Fruit fly (Drosophila melanogaster) whole organism, embryonic: ENCODE data around the gene CG33235.

Experiments used
- Abd-B ChIP-seq: fragments of 200-800 bp; sonication (Bioruptor generic); optimal IDR thresholded peaks from 2 replicates; lab custom pipeline; 2018; ENCODE audit warnings: missing biosample characterization, mild to moderate bottlenecking, missing genetic modification characterization, moderate library complexity
- CG11398 ChIP-seq: fragments of 200-800 bp; sonication (Bioruptor generic); optimal IDR thresholded peaks from 2 replicates; lab custom pipeline; 2016; ENCODE audit warnings: missing biosample characterization, missing genetic modification characterization
- CG12219 ChIP-seq: fragments of 200-800 bp; sonication (Bioruptor generic); optimal IDR thresholded peaks from 3 replicates; lab custom pipeline; 2018; ENCODE audit warnings: missing biosample characterization, mild to moderate bottlenecking, missing genetic modification characterization
- CG14441 ChIP-seq: fragments of 200-800 bp; sonication (Bioruptor generic); IDR thresholded peaks from 2 replicates; pipeline ENCODE4 v1.3.6; 2022; ENCODE audit warnings: missing biosample characterization, missing genetic modification characterization
- CG15601 ChIP-seq: fragments of 200-800 bp; sonication (Bioruptor generic); optimal IDR thresholded peaks from 3 replicates; lab custom pipeline; 2019; ENCODE audit warnings: missing biosample characterization, mild to moderate bottlenecking, missing genetic modification characterization, moderate library complexity
- CG1647 ChIP-seq: fragments of 200-800 bp; sonication (Bioruptor generic); optimal IDR thresholded peaks from 3 replicates; lab custom pipeline; 2016; ENCODE audit warnings: missing biosample characterization, missing genetic modification characterization
- CG16779 ChIP-seq: fragments of 200-800 bp; sonication (Bioruptor generic); IDR thresholded peaks from 2 replicates; pipeline ENCODE4 v1.3.6; 2022; ENCODE audit warnings: missing biosample characterization, missing genetic modification characterization
- CG18599 ChIP-seq: fragments of 200-800 bp; sonication (Bioruptor generic); optimal IDR thresholded peaks from 3 replicates; lab custom pipeline; 2017; ENCODE audit warnings: missing biosample characterization, missing genetic modification characterization, mild to moderate bottlenecking, moderate library complexity, missing genetic modification reagents
- CG18764 ChIP-seq: fragments of 200-800 bp; sonication (Bioruptor generic); optimal IDR thresholded peaks from 3 replicates; lab custom pipeline; 2016; ENCODE audit warnings: missing biosample characterization, missing genetic modification characterization
- CG2116 ChIP-seq: fragments of 200-800 bp; sonication (Bioruptor generic); optimal IDR thresholded peaks from 3 replicates; lab custom pipeline; 2018; ENCODE audit warnings: missing biosample characterization, mild to moderate bottlenecking, missing genetic modification characterization
- CG2120 ChIP-seq: fragments of 200-800 bp; sonication (Bioruptor generic); optimal IDR thresholded peaks from 3 replicates; lab custom pipeline; 2016; ENCODE audit warnings: missing biosample characterization, missing genetic modification characterization
- CG2202 ChIP-seq: fragments of 200-800 bp; sonication (Bioruptor generic); optimal IDR thresholded peaks from 2 replicates; lab custom pipeline; 2018; ENCODE audit warnings: missing biosample characterization, mild to moderate bottlenecking, missing genetic modification characterization
- CG31441 ChIP-seq: fragments of 200-800 bp; sonication (Bioruptor generic); IDR thresholded peaks from 2 replicates; pipeline ENCODE4 v1.3.6; 2022; ENCODE audit warnings: missing biosample characterization, missing genetic modification characterization
- CG32532 ChIP-seq: fragments of 200-800 bp; sonication (Bioruptor generic); IDR thresholded peaks from 2 replicates; pipeline ENCODE4 v1.3.6; 2022; ENCODE audit warnings: missing biosample characterization, missing genetic modification characterization
- CG43689 ChIP-seq: fragments of 200-800 bp; sonication (Bioruptor generic); IDR thresholded peaks from 2 replicates; pipeline ENCODE4 v1.3.6; 2022; ENCODE audit warnings: missing biosample characterization, missing genetic modification characterization
- CG8089 ChIP-seq: fragments of 200-800 bp; sonication (Bioruptor generic); optimal IDR thresholded peaks from 3 replicates; lab custom pipeline; 2016; ENCODE audit warnings: missing biosample characterization, missing genetic modification characterization
- CG8281 ChIP-seq: fragments of 200-800 bp; sonication (Bioruptor generic); optimal IDR thresholded peaks from 2 replicates; lab custom pipeline; 2018; ENCODE audit warnings: missing biosample characterization, mild to moderate bottlenecking, missing genetic modification characterization, moderate library complexity
- CkIIα-i1 ChIP-seq: fragments of 200-800 bp; sonication (Bioruptor generic); IDR thresholded peaks from 2 replicates; pipeline ENCODE4 v1.3.6; 2022; ENCODE audit warnings: missing biosample characterization, missing genetic modification characterization
- Dp ChIP-seq: fragments of 200-800 bp; sonication (Bioruptor generic); optimal IDR thresholded peaks from 2 replicates; lab custom pipeline; 2018; ENCODE audit warnings: missing biosample characterization, mild to moderate bottlenecking, missing genetic modification characterization, moderate library complexity
- Fer1 ChIP-seq: fragments of 200-800 bp; sonication (Bioruptor generic); optimal IDR thresholded peaks from 2 replicates; lab custom pipeline; 2017; ENCODE audit warnings: missing biosample characterization, mild to moderate bottlenecking, missing genetic modification characterization
- Hsf ChIP-seq: fragments of 200-800 bp; sonication (Bioruptor generic); optimal IDR thresholded peaks from 3 replicates; lab custom pipeline; 2016; ENCODE audit warnings: missing biosample characterization, missing genetic modification characterization
- Mad ChIP-seq: fragments of 200-800 bp; sonication (Bioruptor generic); optimal IDR thresholded peaks from 2 replicates; lab custom pipeline; 2016; ENCODE audit warnings: missing biosample characterization, missing genetic modification characterization
- Rx ChIP-seq: fragments of 200-800 bp; sonication (Bioruptor generic); IDR thresholded peaks from 2 replicates; pipeline ENCODE4 v1.3.6; 2022; ENCODE audit warnings: missing biosample characterization, missing genetic modification characterization
- Sry-δ ChIP-seq: fragments of 200-800 bp; sonication (Bioruptor generic); optimal IDR thresholded peaks from 2 replicates; lab custom pipeline; 2016; ENCODE audit warnings: missing biosample characterization, missing genetic modification characterization
- Trl ChIP-seq, 3 experiments: fragments of >200 bp in 2 of 3; fragments of 200-800 bp in 1 of 3; sonication (Bioruptor generic) in 1 of 3; optimal IDR thresholded peaks; 2 replicates in 1 of 3; 3 replicates in 2 of 3; lab custom pipeline; 2016 to 2017; ENCODE audit warnings: missing biosample characterization in 1 of 3, missing genetic modification characterization in 1 of 3
- az2 ChIP-seq: fragments of 200-800 bp; sonication (Bioruptor generic); optimal IDR thresholded peaks from 3 replicates; lab custom pipeline; 2016; ENCODE audit warnings: missing biosample characterization, missing genetic modification characterization
- bbx ChIP-seq: fragments of 200-800 bp; sonication (Bioruptor generic); IDR thresholded peaks from 2 replicates; pipeline ENCODE4 v1.3.6; 2022; ENCODE audit warnings: missing biosample characterization, missing genetic modification characterization; ENCODE audit not compliant: partially characterized antibody
- cg ChIP-seq: fragments of 200-800 bp; sonication (Bioruptor generic); optimal IDR thresholded peaks from 3 replicates; lab custom pipeline; 2019; ENCODE audit warnings: missing biosample characterization, mild to moderate bottlenecking, missing genetic modification characterization, moderate library complexity
- cwo ChIP-seq: fragments of 200-800 bp; sonication (Bioruptor generic); optimal IDR thresholded peaks from 3 replicates; lab custom pipeline; 2017; ENCODE audit warnings: missing biosample characterization, missing genetic modification characterization, mild to moderate bottlenecking, moderate library complexity, missing genetic modification reagents
- dati ChIP-seq: fragments of 200-800 bp; sonication (Bioruptor generic); IDR thresholded peaks from 2 replicates; pipeline ENCODE4 v1.3.6; 2022; ENCODE audit warnings: missing biosample characterization, missing genetic modification characterization
- dpn ChIP-seq, 2 experiments: fragments of 200-800 bp; sonication (Bioruptor generic); optimal IDR thresholded peaks; 3 replicates each; lab custom pipeline; 2016; ENCODE audit warnings: missing biosample characterization in 2 of 2, missing genetic modification characterization in 2 of 2
- esg ChIP-seq: fragments of 200-800 bp; sonication (Bioruptor generic); conservative IDR thresholded peaks from 2 replicates; pipeline ENCODE4 v1.3.6; 2022; ENCODE audit warnings: missing biosample characterization, missing genetic modification characterization
- eyg ChIP-seq: fragments of 200-800 bp; sonication (Bioruptor generic); optimal IDR thresholded peaks from 3 replicates; lab custom pipeline; 2016; ENCODE audit warnings: missing biosample characterization, missing genetic modification characterization
- gcm ChIP-seq: fragments of 200-800 bp; sonication (Bioruptor generic); optimal IDR thresholded peaks from 2 replicates; lab custom pipeline; 2019; ENCODE audit warnings: missing biosample characterization, mild to moderate bottlenecking, missing genetic modification characterization, moderate library complexity
- gem ChIP-seq: fragments of 200-800 bp; sonication (Bioruptor generic); optimal IDR thresholded peaks from 2 replicates; lab custom pipeline; 2019; ENCODE audit warnings: missing biosample characterization, mild to moderate bottlenecking, missing genetic modification characterization, moderate library complexity
- grau ChIP-seq: fragments of 200-800 bp; optimal IDR thresholded peaks from 3 replicates; lab custom pipeline; 2019; ENCODE audit warnings: missing biosample characterization, mild to moderate bottlenecking, missing genetic modification characterization, moderate library complexity
- gsb-n ChIP-seq: fragments of 200-800 bp; sonication (Bioruptor generic); optimal IDR thresholded peaks from 3 replicates; lab custom pipeline; 2018; ENCODE audit warnings: missing biosample characterization, mild to moderate bottlenecking, missing genetic modification characterization
- ham ChIP-seq: fragments of 200-800 bp; sonication (Bioruptor generic); IDR thresholded peaks from 2 replicates; pipeline ENCODE4 v1.3.6; 2022; ENCODE audit warnings: missing biosample characterization, missing genetic modification characterization
- lab ChIP-seq: fragments of 200-800 bp; sonication (Bioruptor generic); optimal IDR thresholded peaks from 3 replicates; lab custom pipeline; 2017; ENCODE audit warnings: missing biosample characterization, missing genetic modification characterization, mild to moderate bottlenecking, moderate library complexity, missing genetic modification reagents
- lilli ChIP-seq: fragments of 200-800 bp; sonication (Bioruptor generic); optimal IDR thresholded peaks from 3 replicates; lab custom pipeline; 2016; ENCODE audit warnings: missing biosample characterization, missing genetic modification characterization
- pnt ChIP-seq: fragments of 200-800 bp; sonication (Bioruptor generic); optimal IDR thresholded peaks from 3 replicates; lab custom pipeline; 2016; ENCODE audit warnings: missing biosample characterization, missing genetic modification characterization
- psq ChIP-seq: fragments of 200-800 bp; sonication (Bioruptor generic); optimal IDR thresholded peaks from 2 replicates; lab custom pipeline; 2017; ENCODE audit warnings: missing biosample characterization, missing genetic modification characterization
- repo ChIP-seq: fragments of 200-800 bp; sonication (Bioruptor generic); optimal IDR thresholded peaks from 2 replicates; lab custom pipeline; 2016; ENCODE audit warnings: missing biosample characterization, missing genetic modification characterization
- row ChIP-seq: fragments of 200-800 bp; sonication (Bioruptor generic); IDR thresholded peaks from 3 replicates; pipeline ENCODE4 v1.3.6; 2022; ENCODE audit warnings: missing biosample characterization, missing genetic modification characterization
- run ChIP-seq: fragments of 200-800 bp; sonication (Bioruptor generic); optimal IDR thresholded peaks from 3 replicates; lab custom pipeline; 2018; ENCODE audit warnings: missing biosample characterization, mild to moderate bottlenecking, missing genetic modification characterization
- vnd ChIP-seq: fragments of 200-800 bp; sonication (Bioruptor generic); IDR thresholded peaks from 3 replicates; pipeline ENCODE4 v1.3.6; 2022; ENCODE audit warnings: missing biosample characterization, missing genetic modification characterization; ENCODE audit not compliant: partially characterized antibody
- zen2 ChIP-seq: fragments of 200-800 bp; sonication (Bioruptor generic); IDR thresholded peaks from 3 replicates; pipeline ENCODE4 v1.3.6; 2022; ENCODE audit warnings: missing biosample characterization, missing genetic modification characterization; ENCODE audit not compliant: partially characterized antibody
- zfh1 ChIP-seq: fragments of 200-800 bp; sonication (Bioruptor generic); IDR thresholded peaks from 3 replicates; pipeline ENCODE4 v1.3.6; 2022; ENCODE audit warnings: missing biosample characterization, missing genetic modification characterization
- zfh2 ChIP-seq: fragments of 200-800 bp; sonication (Bioruptor generic); optimal IDR thresholded peaks from 2 replicates; lab custom pipeline; 2016; ENCODE audit warnings: missing biosample characterization, missing genetic modification characterization

Gene CG33235

DNA sequence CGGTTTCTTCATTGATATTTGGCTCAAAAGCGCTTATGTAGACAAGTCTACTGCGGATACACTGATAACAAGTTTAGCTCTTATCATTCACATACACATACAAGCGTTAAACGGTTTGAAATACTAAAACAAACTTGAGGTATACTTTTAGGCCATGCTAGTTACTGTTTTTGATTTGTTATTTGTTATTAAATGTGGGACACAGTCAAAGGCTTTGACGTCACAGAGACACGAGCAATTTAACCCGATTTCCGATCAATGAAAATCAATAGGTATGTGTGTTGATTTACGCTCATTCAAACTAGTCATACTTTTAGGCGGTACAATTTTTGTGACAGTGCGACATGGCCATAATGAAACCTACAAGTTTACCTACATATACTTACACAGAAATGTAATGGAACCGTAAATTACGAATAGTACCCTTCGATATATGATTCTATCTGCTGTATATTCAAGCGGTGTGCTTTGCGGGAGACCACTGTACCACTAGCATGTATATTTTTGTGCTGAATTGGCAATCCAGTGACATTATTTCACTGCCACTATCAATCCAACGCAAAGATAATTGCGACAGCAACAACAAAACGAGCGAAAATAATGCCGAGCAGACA is 44.5 kb downstream of the CG33235 start (continued):
- TF ChIP-seq CG8281, result peak; percentile 29
- no peak for TF ChIP-seq bbx (GFP tag; lab: Robert Waterston, UW)
- TF ChIP-seq CG2120 (GFP tag; lab: Kevin White, UChicago), result peak; percentile 97
- peak; percentile 6 for TF ChIP-seq CG18764 (GFP tag; lab: Kevin White, UChicago)
- TF ChIP-seq CG1647 (GFP tag; lab: Kevin White, UChicago), result peak; percentile 74
- TF ChIP-seq CG11398 (GFP tag; lab: Kevin White, UChicago), result peak; percentile 44
- peak; percentile 89 for TF ChIP-seq row (GFP tag; lab: Robert Waterston, UW)
- TF ChIP-seq esg (GFP tag; lab: Robert Waterston, UW), result peak; percentile 77
- TF ChIP-seq Sry-δ (GFP tag; lab: Kevin White, UChicago), result peak; percentile 39
- peak; percentile 4 for TF ChIP-seq pnt (GFP tag; lab: Kevin White, UChicago)
- TF ChIP-seq zfh2 (GFP tag; lab: Kevin White, UChicago), result peak; percentile 92
- peak; percentile 57 for TF ChIP-seq Mad (GFP tag; lab: Kevin White, UChicago)
- TF ChIP-seq vnd (GFP tag; lab: Robert Waterston, UW), result no peak
- TF ChIP-seq CG2202 (tag; lab: Kevin White, UChicago), result no peak
- peak; percentile 80 for TF ChIP-seq cg
- TF ChIP-seq ham (GFP tag; lab: Robert Waterston, UW), result no peak; the same call in 1 of the 2 replicates
- TF ChIP-seq CG15601 (tag; lab: Kevin White, UChicago), result no peak
- TF ChIP-seq CG32532 (GFP tag; lab: Robert Waterston, UW), result peak; percentile 92
- no peak for TF ChIP-seq gsb-n (tag; lab: Kevin White, UChicago)
- peak; percentile 90 for TF ChIP-seq CG16779
- TF ChIP-seq grau (tag; lab: Kevin White, UChicago), result peak; percentile 96
- TF ChIP-seq dati (GFP tag; lab: Robert Waterston, UW), result peak; percentile 57; the same call in 1 of the 2 replicates
- peak; percentile 91 for TF ChIP-seq CG18599
- peak; percentile 49; the same call in 1 of the 2 replicates for TF ChIP-seq CkIIα-i1
- no peak for TF ChIP-seq gcm
- TF ChIP-seq dpn (GFP tag; optimal IDR thresholded peaks at IDR 0.05; lab: Kevin White, UChicago), result peak; percentile 76 to 77
- no peak for TF ChIP-seq Trl (optimal IDR thresholded peaks at IDR 0.05; lab: Kevin White, UChicago)
- peak; percentile 45 for TF ChIP-seq Trl (GFP tag; optimal IDR thresholded peaks at IDR 0.05; lab: Kevin White, UChicago)
- peak; percentile 66 for TF ChIP-seq eyg (GFP tag; lab: Kevin White, UChicago)
- peak; percentile 92 for TF ChIP-seq lab (GFP tag; lab: Kevin White, UChicago)
- TF ChIP-seq Hsf (GFP tag; lab: Kevin White, UChicago), result peak; percentile 80
- TF ChIP-seq zfh1 (GFP tag; lab: Robert Waterston, UW), result peak; percentile 70; the same call in 2 of the 3 replicates
- no peak for TF ChIP-seq Dp (GFP tag; lab: Kevin White, UChicago)
- peak; percentile 64 for TF ChIP-seq Abd-B
- TF ChIP-seq CG12219, result peak; percentile 58
- TF ChIP-seq Fer1 (GFP tag; lab: Kevin White, UChicago), result peak; percentile 80
- no peak for TF ChIP-seq zen2 (GFP tag; lab: Robert Waterston, UW)
- TF ChIP-seq CG31441 (GFP tag; lab: Robert Waterston, UW), result 0 out of 2 replicates have a peak, but pooled peaks have one; percentile 38
- TF ChIP-seq CG8089 (GFP tag; lab: Kevin White, UChicago), result peak; percentile 39
- peak; percentile 83 for TF ChIP-seq cwo (GFP tag; lab: Kevin White, UChicago)
- no peak for TF ChIP-seq CG43689 (GFP tag; lab: Robert Waterston, UW)
- no peak for TF ChIP-seq CG2116 (GFP tag; lab: Kevin White, UChicago)
- TF ChIP-seq run (tag; lab: Kevin White, UChicago), result no peak
- peak; percentile 57 for TF ChIP-seq az2 (GFP tag; lab: Kevin White, UChicago)
- no peak for TF ChIP-seq psq (GFP tag; lab: Kevin White, UChicago)
- TF ChIP-seq CG14441 (GFP tag; lab: Robert Waterston, UW), result peak; percentile 87
- TF ChIP-seq lilli, result peak; percentile 95
- peak; percentile 4 for TF ChIP-seq repo
- TF ChIP-seq Rx, result peak; percentile 62
- peak; percentile 79 for TF ChIP-seq gem (tag; lab: Kevin White, UChicago)
